Fruit fly (Drosophila melanogaster) whole organism, embryonic: ENCODE results near the gene Taf11.
A peak's percentile ranks its signal among the peaks of the same experiment; 100 is the strongest.

Experiments used
- Atf3 ChIP-seq: fragments of 200-800 bp; sonication (Bioruptor generic); optimal IDR thresholded peaks from 3 replicates; lab custom pipeline; 2016; ENCODE audit warnings: missing biosample characterization, missing genetic modification characterization
- CG10462 ChIP-seq: fragments of 200-800 bp; sonication (Bioruptor generic); optimal IDR thresholded peaks from 2 replicates; lab custom pipeline; 2016; ENCODE audit warnings: missing biosample characterization, missing genetic modification characterization
- CG11085 ChIP-seq: fragments of 200-800 bp; sonication (Bioruptor generic); IDR thresholded peaks from 2 replicates; pipeline ENCODE4 v1.3.6; 2022; ENCODE audit warnings: missing biosample characterization, missing genetic modification characterization
- CG13296 ChIP-seq: fragments of 200-800 bp; sonication (Bioruptor generic); optimal IDR thresholded peaks from 3 replicates; lab custom pipeline; 2018; ENCODE audit warnings: missing biosample characterization, mild to moderate bottlenecking, missing genetic modification characterization
- CG14860 ChIP-seq: fragments of 200-800 bp; sonication (Bioruptor generic); IDR thresholded peaks from 3 replicates; pipeline ENCODE4 v1.3.6; 2022; ENCODE audit warnings: missing biosample characterization, missing genetic modification characterization; ENCODE audit not compliant: partially characterized antibody
- CG2889 ChIP-seq: fragments of 200-800 bp; sonication (Bioruptor generic); IDR thresholded peaks from 3 replicates; pipeline ENCODE4 v1.3.6; 2022; ENCODE audit warnings: missing biosample characterization, missing genetic modification characterization
- CG30431 ChIP-seq: fragments of 200-800 bp; sonication (Bioruptor generic); optimal IDR thresholded peaks from 2 replicates; lab custom pipeline; 2017; ENCODE audit warnings: missing biosample characterization, missing genetic modification characterization
- CG31388 ChIP-seq: fragments of 200-800 bp; sonication (Bioruptor generic); optimal IDR thresholded peaks from 2 replicates; lab custom pipeline; 2016; ENCODE audit warnings: missing biosample characterization, missing genetic modification characterization
- CG42726 ChIP-seq: fragments of 200-800 bp; sonication (Bioruptor generic); IDR thresholded peaks from 2 replicates; pipeline ENCODE4 v1.3.6; 2022; ENCODE audit warnings: missing biosample characterization, missing genetic modification characterization; ENCODE audit not compliant: partially characterized antibody
- CG4854 ChIP-seq: fragments of 200-800 bp; sonication (Bioruptor generic); optimal IDR thresholded peaks from 2 replicates; lab custom pipeline; 2016; ENCODE audit warnings: missing biosample characterization, missing genetic modification characterization, inconsistent platforms
- CG7556 ChIP-seq: fragments of 200-800 bp; sonication (Bioruptor generic); optimal IDR thresholded peaks from 2 replicates; lab custom pipeline; 2017; ENCODE audit warnings: missing biosample characterization, mild to moderate bottlenecking, missing genetic modification characterization
- CG7987 ChIP-seq: fragments of 200-800 bp; sonication (Bioruptor generic); optimal IDR thresholded peaks from 2 replicates; lab custom pipeline; 2018; ENCODE audit warnings: missing biosample characterization, mild to moderate bottlenecking, missing genetic modification characterization, moderate library complexity
- CG9215 ChIP-seq: fragments of 200-800 bp; sonication (Bioruptor generic); IDR thresholded peaks from 2 replicates; pipeline ENCODE4 v1.3.6; 2022; ENCODE audit warnings: missing biosample characterization, missing genetic modification characterization
- D19A ChIP-seq: fragments of 200-800 bp; optimal IDR thresholded peaks from 3 replicates; lab custom pipeline; 2019; ENCODE audit warnings: missing biosample characterization, mild to moderate bottlenecking, missing genetic modification characterization, moderate library complexity
- Dfd ChIP-seq, 2 experiments: fragments of >200 bp; optimal IDR thresholded peaks; 2 replicates each; lab custom pipeline; 2017; ENCODE audit warnings: missing biosample characterization in 2 of 2, missing genetic modification characterization in 2 of 2
- Doc3 ChIP-seq: fragments of 200-800 bp; sonication (Bioruptor generic); IDR thresholded peaks from 3 replicates; pipeline ENCODE4 v1.3.6; 2022; ENCODE audit warnings: missing biosample characterization, missing genetic modification characterization; ENCODE audit not compliant: partially characterized antibody
- Fer2 ChIP-seq: fragments of 200-800 bp; sonication (Bioruptor generic); optimal IDR thresholded peaks from 2 replicates; lab custom pipeline; 2018; ENCODE audit warnings: missing biosample characterization, mild to moderate bottlenecking, missing genetic modification characterization, moderate library complexity
- GATAe ChIP-seq: fragments of 200-800 bp; sonication (Bioruptor generic); conservative IDR thresholded peaks from 2 replicates; pipeline ENCODE4 v1.3.6; 2022; ENCODE audit warnings: missing biosample characterization, missing genetic modification characterization
- MESR4 ChIP-seq: fragments of 200-800 bp; sonication (Bioruptor generic); optimal IDR thresholded peaks from 2 replicates; lab custom pipeline; 2018; ENCODE audit warnings: missing biosample characterization, mild to moderate bottlenecking, missing genetic modification characterization, moderate library complexity
- Med ChIP-seq: fragments of 200-800 bp; sonication (Bioruptor generic); peaks from one replicate; lab custom pipeline; 2016; ENCODE audit warnings: missing biosample characterization, missing genetic modification characterization, mild to moderate bottlenecking, inconsistent platforms, moderate library complexity
- NC2α ChIP-seq: fragments of 200-800 bp; sonication (Bioruptor generic); optimal IDR thresholded peaks from 2 replicates; lab custom pipeline; 2016; ENCODE audit warnings: missing biosample characterization, missing genetic modification characterization
- Pdp1 ChIP-seq, 2 experiments: fragments of 200-800 bp; sonication (Bioruptor generic); optimal IDR thresholded peaks; 3 replicates each; lab custom pipeline; 2016; ENCODE audit warnings: missing biosample characterization in 2 of 2, missing genetic modification characterization in 2 of 2, mild to moderate bottlenecking in 1 of 2, moderate library complexity in 1 of 2
- Side ChIP-seq: fragments of 200-800 bp; sonication (Bioruptor generic); optimal IDR thresholded peaks from 2 replicates; lab custom pipeline; 2016; ENCODE audit warnings: missing biosample characterization, missing genetic modification characterization
- Spps ChIP-seq: fragments of 200-800 bp; sonication (Bioruptor generic); optimal IDR thresholded peaks from 2 replicates; lab custom pipeline; 2018; ENCODE audit warnings: missing biosample characterization, mild to moderate bottlenecking, missing genetic modification characterization
- ac ChIP-seq: fragments of 200-800 bp; sonication (Bioruptor generic); optimal IDR thresholded peaks from 3 replicates; lab custom pipeline; 2017; ENCODE audit warnings: missing biosample characterization, mild to moderate bottlenecking, missing genetic modification characterization
- ato ChIP-seq: fragments of 200-800 bp; sonication (Bioruptor generic); IDR thresholded peaks from 2 replicates; pipeline ENCODE4 v1.3.6; 2022; ENCODE audit warnings: missing biosample characterization, missing genetic modification characterization; ENCODE audit not compliant: partially characterized antibody
- bbx ChIP-seq: fragments of 200-800 bp; sonication (Bioruptor generic); IDR thresholded peaks from 2 replicates; pipeline ENCODE4 v1.3.6; 2022; ENCODE audit warnings: missing biosample characterization, missing genetic modification characterization; ENCODE audit not compliant: partially characterized antibody
- bigmax ChIP-seq: fragments of 200-800 bp; sonication (Bioruptor generic); optimal IDR thresholded peaks from 2 replicates; lab custom pipeline; 2018; ENCODE audit warnings: missing biosample characterization, mild to moderate bottlenecking, missing genetic modification characterization
- chinmo ChIP-seq: fragments of 200-800 bp; sonication (Bioruptor generic); IDR thresholded peaks from 4 replicates; pipeline ENCODE4 v1.3.6; 2022; ENCODE audit warnings: missing biosample characterization, missing genetic modification characterization; ENCODE audit not compliant: partially characterized antibody
- dan ChIP-seq: fragments of 200-800 bp; sonication (Bioruptor generic); IDR thresholded peaks from 2 replicates; pipeline ENCODE4 v1.3.6; 2022; ENCODE audit warnings: missing biosample characterization, missing genetic modification characterization
- dpn ChIP-seq, 2 experiments: fragments of 200-800 bp; sonication (Bioruptor generic); optimal IDR thresholded peaks; 3 replicates each; lab custom pipeline; 2016; ENCODE audit warnings: missing biosample characterization in 2 of 2, missing genetic modification characterization in 2 of 2
- grau ChIP-seq: fragments of 200-800 bp; optimal IDR thresholded peaks from 3 replicates; lab custom pipeline; 2019; ENCODE audit warnings: missing biosample characterization, mild to moderate bottlenecking, missing genetic modification characterization, moderate library complexity
- gt ChIP-seq: fragments of 200-800 bp; sonication (Bioruptor generic); IDR thresholded peaks from 2 replicates; pipeline ENCODE4 v1.3.6; 2022; ENCODE audit warnings: missing biosample characterization, missing genetic modification characterization
- kni ChIP-seq: fragments of 200-800 bp; sonication (Bioruptor generic); optimal IDR thresholded peaks from 3 replicates; lab custom pipeline; 2017; ENCODE audit warnings: mild to moderate bottlenecking, missing biosample characterization, missing genetic modification reagents, missing genetic modification characterization
- lab ChIP-seq: fragments of 200-800 bp; sonication (Bioruptor generic); optimal IDR thresholded peaks from 3 replicates; lab custom pipeline; 2017; ENCODE audit warnings: missing biosample characterization, missing genetic modification characterization, mild to moderate bottlenecking, moderate library complexity, missing genetic modification reagents
- lov ChIP-seq, 2 experiments: fragments of 200-800 bp in 1 of 2; fragments of >200 bp in 1 of 2; sonication (Bioruptor generic) in 1 of 2; IDR thresholded peaks in 1 of 2; optimal IDR thresholded peaks in 1 of 2; 2 replicates in 1 of 2; 3 replicates in 1 of 2; pipeline versions ENCODE4 v1.3.6 to Lab custom; 2017 to 2022; ENCODE audit warnings: missing biosample characterization in 1 of 2, missing genetic modification characterization in 1 of 2
- mam ChIP-seq: fragments of 200-800 bp; sonication (Bioruptor generic); optimal IDR thresholded peaks from 3 replicates; lab custom pipeline; 2016; ENCODE audit warnings: missing biosample characterization, missing genetic modification characterization
- nmo ChIP-seq: fragments of 200-800 bp; sonication (Bioruptor generic); optimal IDR thresholded peaks from 2 replicates; lab custom pipeline; 2018; ENCODE audit warnings: missing biosample characterization, mild to moderate bottlenecking, missing genetic modification characterization, moderate library complexity
- oc ChIP-seq: fragments of 200-800 bp; sonication (Bioruptor generic); optimal IDR thresholded peaks from 2 replicates; lab custom pipeline; 2018; ENCODE audit warnings: missing biosample characterization, mild to moderate bottlenecking, missing genetic modification characterization, moderate library complexity
- prd ChIP-seq, 3 experiments: fragments of >200 bp in 2 of 3; fragments of 200-800 bp in 1 of 3; sonication (Bioruptor generic) in 1 of 3; optimal IDR thresholded peaks in 2 of 3; IDR thresholded peaks in 1 of 3; 2 replicates in 2 of 3; 3 replicates in 1 of 3; pipeline versions ENCODE4 v1.3.6 to Lab custom; 2017 to 2022; ENCODE audit warnings: missing biosample characterization in 1 of 3, missing genetic modification characterization in 1 of 3
- ranshi ChIP-seq: fragments of 200-800 bp; sonication (Bioruptor generic); IDR thresholded peaks from 2 replicates; pipeline ENCODE4 v1.3.6; 2022; ENCODE audit warnings: missing biosample characterization, missing genetic modification characterization
- sd ChIP-seq: fragments of 200-800 bp; sonication (Bioruptor generic); optimal IDR thresholded peaks from 3 replicates; lab custom pipeline; 2018; ENCODE audit warnings: missing biosample characterization, mild to moderate bottlenecking, missing genetic modification characterization, moderate library complexity
- sens-2 ChIP-seq: fragments of 200-800 bp; sonication (Bioruptor generic); IDR thresholded peaks from 2 replicates; pipeline ENCODE4 v1.3.6; 2022; ENCODE audit warnings: missing biosample characterization, missing genetic modification characterization
- sima ChIP-seq: fragments of 200-800 bp; sonication (Bioruptor generic); optimal IDR thresholded peaks from 2 replicates; lab custom pipeline; 2016; ENCODE audit warnings: missing biosample characterization, missing genetic modification characterization
- sqz ChIP-seq: fragments of 200-800 bp; sonication (Bioruptor generic); optimal IDR thresholded peaks from 3 replicates; lab custom pipeline; 2018; ENCODE audit warnings: missing biosample characterization, mild to moderate bottlenecking, missing genetic modification characterization
- trem ChIP-seq: fragments of 200-800 bp; optimal IDR thresholded peaks from 3 replicates; lab custom pipeline; 2019; ENCODE audit warnings: missing biosample characterization, mild to moderate bottlenecking, missing genetic modification characterization, moderate library complexity
- trh ChIP-seq: fragments of 200-800 bp; sonication (Bioruptor generic); optimal IDR thresholded peaks from 2 replicates; lab custom pipeline; 2016; ENCODE audit warnings: missing biosample characterization, missing genetic modification characterization

Taf11 gene

DNA sequence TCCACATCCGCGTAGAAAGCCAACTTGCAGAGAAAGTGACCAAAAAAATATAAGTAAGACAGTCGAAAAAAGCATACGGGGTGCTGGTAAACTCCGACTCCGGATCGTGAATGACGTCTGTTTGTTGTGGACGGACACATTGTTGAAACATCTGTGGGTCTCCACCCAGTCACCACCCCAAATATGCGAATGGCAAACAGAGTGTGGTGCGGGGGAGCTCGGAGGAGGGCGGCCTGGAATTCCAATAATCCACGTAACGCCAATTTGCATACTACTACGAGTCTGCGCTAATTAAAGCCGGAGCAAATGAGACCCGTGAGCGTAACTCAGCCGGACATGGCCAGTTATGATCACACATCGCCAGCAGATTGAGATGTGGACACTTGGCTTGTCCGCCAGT, 20.1 kb upstream of the Taf11 start:
- TF ChIP-seq CG42726 (GFP tag; lab: Robert Waterston, UW) (0 out of 2 replicates have a peak, but pooled peaks have one; percentile 13), Med (GFP tag; lab: Kevin White, UChicago) (peak; percentile 4), ranshi (GFP tag; lab: Robert Waterston, UW) (no peak), Atf3 (GFP tag; lab: Kevin White, UChicago) (no peak), sd (tag; lab: Kevin White, UChicago) (peak; percentile 79), lab (GFP tag; lab: Kevin White, UChicago) (no peak)
- TF ChIP-seq, all 482 proteins: peak for 3

DNA sequence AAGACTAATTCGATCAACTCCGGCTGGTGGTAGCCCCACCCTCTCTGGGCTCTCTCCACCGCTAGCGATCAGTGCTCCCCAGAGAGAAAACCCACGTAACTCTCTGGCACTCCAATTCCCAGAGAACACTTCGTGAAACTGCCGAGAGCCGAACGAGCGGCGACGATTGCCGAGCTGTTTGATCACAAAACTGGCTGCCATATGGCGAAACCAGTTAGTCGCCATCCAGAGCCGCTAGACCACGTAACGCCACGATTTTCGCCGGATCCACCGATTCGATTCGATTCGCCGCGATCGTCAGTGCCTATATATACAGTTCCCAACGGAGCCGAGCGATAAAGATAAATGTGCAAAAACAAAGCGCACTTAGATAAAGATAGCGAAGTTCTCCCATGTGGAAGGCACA, 19.1 kb upstream of the Taf11 start, which contains the start of gene IP3K1:
IP3K1 (plus strand) TSS at position 209 of the 406 bp plus-strand sequence.
- TF ChIP-seq CG30431 (GFP tag; lab: Kevin White, UChicago) (no peak), Spps (tag; lab: Kevin White, UChicago) (no peak), Side (GFP tag; lab: Kevin White, UChicago) (peak; percentile 28), D19A (no peak), nmo (GFP tag; lab: Kevin White, UChicago) (no peak), CG13296 (peak; percentile 28), Dfd (GFP tag; optimal IDR thresholded peaks at IDR 0.05; lab: Kevin White, UChicago) (no peak), Pdp1 (GFP tag; optimal IDR thresholded peaks at IDR 0.05; lab: Kevin White, UChicago) (peak in 1 of 2 experiments; percentile 80), dpn (GFP tag; optimal IDR thresholded peaks at IDR 0.05; lab: Kevin White, UChicago) (peak; percentile 9 to 21), CG31388 (GFP tag; lab: Kevin White, UChicago) (no peak), trem (peak; percentile 33), prd (optimal IDR thresholded peaks at IDR 0.05; lab: Kevin White, UChicago) (no peak), prd (GFP tag; IDR thresholded peaks at IDR 0.05; lab: Robert Waterston, UW) (no peak), GATAe (GFP tag; lab: Robert Waterston, UW) (peak; percentile 37; the same call in 1 of the 2 replicates), CG14860 (GFP tag; lab: Robert Waterston, UW) (no peak), oc (tag; lab: Kevin White, UChicago) (peak; percentile 39), CG7987 (peak; percentile 66), kni (peak; percentile 66), CG2889 (GFP tag; lab: Robert Waterston, UW) (no peak), bbx (GFP tag; lab: Robert Waterston, UW) (peak; percentile 74), gt (GFP tag; lab: Robert Waterston, UW) (no peak), sqz (GFP tag; lab: Kevin White, UChicago) (peak; percentile 25), lov (optimal IDR thresholded peaks at IDR 0.05; lab: Kevin White, UChicago) (no peak), lov (GFP tag; IDR thresholded peaks at IDR 0.05; lab: Robert Waterston, UW) (no peak; the same call in 2 of the 3 replicates), sens-2 (0 out of 2 replicates have a peak, but pooled peaks have one; percentile 15), Fer2 (tag; lab: Kevin White, UChicago) (no peak), NC2α (peak; percentile 28), grau (tag; lab: Kevin White, UChicago) (peak; percentile 40), Doc3 (no peak), ato (GFP tag; lab: Robert Waterston, UW) (peak; percentile 80), dan (no peak), chinmo (GFP tag; lab: Robert Waterston, UW) (peak; percentile 96; the same call in 3 of the 4 replicates), CG10462 (GFP tag; lab: Kevin White, UChicago) (no peak), CG4854 (GFP tag; lab: Kevin White, UChicago) (no peak), MESR4 (GFP tag; lab: Kevin White, UChicago) (no peak), ac (no peak), trh (GFP tag; lab: Kevin White, UChicago) (no peak), bigmax (GFP tag; lab: Kevin White, UChicago) (no peak), CG11085 (no peak), Atf3 (GFP tag; lab: Kevin White, UChicago) (no peak), mam (GFP tag; lab: Kevin White, UChicago) (peak; percentile 10), CG9215 (GFP tag; lab: Robert Waterston, UW) (no peak), CG7556 (GFP tag; lab: Kevin White, UChicago) (no peak), sima (GFP tag; lab: Kevin White, UChicago) (no peak)
